Fruit fly (Drosophila melanogaster) whole organism, embryonic: ENCODE data around the gene CG42554.

Experiments used
- Antp ChIP-seq: fragments of 200-800 bp; sonication (Bioruptor generic); optimal IDR thresholded peaks from 3 replicates; lab custom pipeline; 2016; ENCODE audit warnings: missing biosample characterization, missing genetic modification characterization
- CG1024 ChIP-seq: fragments of 200-800 bp; sonication (Bioruptor generic); IDR thresholded peaks from 2 replicates; pipeline ENCODE4 v1.3.6; 2022; ENCODE audit warnings: missing biosample characterization, missing genetic modification characterization
- CG10543 ChIP-seq: fragments of 200-800 bp; sonication (Bioruptor generic); optimal IDR thresholded peaks from 3 replicates; lab custom pipeline; 2017; ENCODE audit warnings: missing biosample characterization, mild to moderate bottlenecking, missing genetic modification characterization, moderate library complexity
- CG12769 ChIP-seq: fragments of 200-800 bp; sonication (Bioruptor generic); optimal IDR thresholded peaks from 2 replicates; lab custom pipeline; 2019; ENCODE audit warnings: missing biosample characterization, mild to moderate bottlenecking, missing genetic modification characterization, moderate library complexity
- CG14860 ChIP-seq: fragments of 200-800 bp; sonication (Bioruptor generic); IDR thresholded peaks from 3 replicates; pipeline ENCODE4 v1.3.6; 2022; ENCODE audit warnings: missing biosample characterization, missing genetic modification characterization; ENCODE audit not compliant: partially characterized antibody
- CG15269 ChIP-seq: fragments of 200-800 bp; sonication (Bioruptor generic); optimal IDR thresholded peaks from 2 replicates; lab custom pipeline; 2018; ENCODE audit warnings: missing biosample characterization, mild to moderate bottlenecking, missing genetic modification characterization, moderate library complexity
- CG16815 ChIP-seq: fragments of 200-800 bp; sonication (Bioruptor generic); optimal IDR thresholded peaks from 3 replicates; lab custom pipeline; 2017; ENCODE audit warnings: missing biosample characterization, mild to moderate bottlenecking, missing genetic modification characterization
- CG17186 ChIP-seq: fragments of 200-800 bp; sonication (Bioruptor generic); optimal IDR thresholded peaks from 3 replicates; lab custom pipeline; 2017; ENCODE audit warnings: missing biosample characterization, missing genetic modification reagents, missing genetic modification characterization
- CG18619 ChIP-seq: fragments of 200-800 bp; sonication (Bioruptor generic); optimal IDR thresholded peaks from 3 replicates; lab custom pipeline; 2017; ENCODE audit warnings: missing biosample characterization, mild to moderate bottlenecking, missing genetic modification characterization
- CG2120 ChIP-seq: fragments of 200-800 bp; sonication (Bioruptor generic); optimal IDR thresholded peaks from 3 replicates; lab custom pipeline; 2016; ENCODE audit warnings: missing biosample characterization, missing genetic modification characterization
- CG30431 ChIP-seq: fragments of 200-800 bp; sonication (Bioruptor generic); optimal IDR thresholded peaks from 2 replicates; lab custom pipeline; 2017; ENCODE audit warnings: missing biosample characterization, missing genetic modification characterization
- CG31441 ChIP-seq: fragments of 200-800 bp; sonication (Bioruptor generic); IDR thresholded peaks from 2 replicates; pipeline ENCODE4 v1.3.6; 2022; ENCODE audit warnings: missing biosample characterization, missing genetic modification characterization
- CG3847 ChIP-seq: fragments of 200-800 bp; sonication (Bioruptor generic); IDR thresholded peaks from 2 replicates; pipeline ENCODE4 v1.3.6; 2022; ENCODE audit warnings: missing biosample characterization, missing genetic modification characterization
- CG6272 ChIP-seq: fragments of 200-800 bp; sonication (Bioruptor generic); IDR thresholded peaks from 2 replicates; pipeline ENCODE4 v1.3.6; 2022; ENCODE audit warnings: missing biosample characterization, missing genetic modification characterization
- CG7839 ChIP-seq: fragments of 200-800 bp; sonication (Bioruptor generic); optimal IDR thresholded peaks from 3 replicates; lab custom pipeline; 2018; ENCODE audit warnings: missing biosample characterization, mild to moderate bottlenecking, missing genetic modification characterization, moderate library complexity
- CG8478 ChIP-seq: fragments of >200 bp; optimal IDR thresholded peaks from 2 replicates; lab custom pipeline; 2018
- CG9876 ChIP-seq: fragments of 200-800 bp; sonication (Bioruptor generic); optimal IDR thresholded peaks from 2 replicates; lab custom pipeline; 2016; ENCODE audit warnings: missing biosample characterization, missing genetic modification characterization
- CrebB ChIP-seq: fragments of 200-800 bp; sonication (Bioruptor generic); optimal IDR thresholded peaks from 3 replicates; lab custom pipeline; 2018; ENCODE audit warnings: missing biosample characterization, mild to moderate bottlenecking, missing genetic modification characterization
- Dip3 ChIP-seq: fragments of 200-800 bp; sonication (Bioruptor generic); optimal IDR thresholded peaks from 3 replicates; lab custom pipeline; 2016; ENCODE audit warnings: missing biosample characterization, missing genetic modification characterization
- Doc3 ChIP-seq: fragments of 200-800 bp; sonication (Bioruptor generic); IDR thresholded peaks from 3 replicates; pipeline ENCODE4 v1.3.6; 2022; ENCODE audit warnings: missing biosample characterization, missing genetic modification characterization; ENCODE audit not compliant: partially characterized antibody
- E2f1 ChIP-seq: fragments of 200-800 bp; sonication (Bioruptor generic); IDR thresholded peaks from 2 replicates; pipeline ENCODE4 v1.3.6; 2022; ENCODE audit warnings: missing biosample characterization, missing genetic modification characterization
- Ets97D ChIP-seq: fragments of 200-800 bp; sonication (Bioruptor generic); optimal IDR thresholded peaks from 3 replicates; lab custom pipeline; 2016; ENCODE audit warnings: missing biosample characterization, missing genetic modification characterization
- Gsc ChIP-seq: fragments of 200-800 bp; sonication (Bioruptor generic); IDR thresholded peaks from 2 replicates; pipeline ENCODE4 v1.3.6; 2022; ENCODE audit warnings: missing biosample characterization, missing genetic modification characterization
- HLH4C ChIP-seq: fragments of 200-800 bp; sonication (Bioruptor generic); IDR thresholded peaks from 3 replicates; pipeline ENCODE4 v1.3.6; 2022; ENCODE audit warnings: missing biosample characterization, missing genetic modification characterization; ENCODE audit not compliant: partially characterized antibody
- HLH54F ChIP-seq: fragments of 200-800 bp; sonication (Bioruptor generic); optimal IDR thresholded peaks from 3 replicates; lab custom pipeline; 2016; ENCODE audit warnings: missing biosample characterization, missing genetic modification characterization
- Hey ChIP-seq: fragments of 200-800 bp; sonication (Bioruptor generic); optimal IDR thresholded peaks from 3 replicates; lab custom pipeline; 2018; ENCODE audit warnings: missing biosample characterization, mild to moderate bottlenecking, missing genetic modification characterization
- MBD-R2 ChIP-seq: fragments of 200-800 bp; sonication (Bioruptor generic); IDR thresholded peaks from 2 replicates; pipeline ENCODE4 v1.3.6; 2022; ENCODE audit warnings: missing biosample characterization, missing genetic modification characterization
- Mes4 ChIP-seq: fragments of 200-800 bp; sonication (Bioruptor generic); optimal IDR thresholded peaks from 2 replicates; lab custom pipeline; 2016; ENCODE audit warnings: missing biosample characterization, missing genetic modification characterization
- Optix ChIP-seq: fragments of 200-800 bp; sonication (Bioruptor generic); IDR thresholded peaks from 3 replicates; pipeline ENCODE4 v1.3.6; 2022; ENCODE audit warnings: missing biosample characterization, missing genetic modification characterization
- Scr ChIP-seq: fragments of 200-800 bp; sonication (Bioruptor generic); IDR thresholded peaks from 2 replicates; pipeline ENCODE4 v1.3.6; 2022; ENCODE audit warnings: missing biosample characterization, missing genetic modification characterization; ENCODE audit not compliant: partially characterized antibody
- ab ChIP-seq: fragments of 200-800 bp; sonication (Bioruptor generic); optimal IDR thresholded peaks from 2 replicates; lab custom pipeline; 2016; ENCODE audit warnings: missing biosample characterization, missing genetic modification characterization
- croc ChIP-seq: fragments of 200-800 bp; sonication (Bioruptor generic); conservative IDR thresholded peaks from 3 replicates; pipeline ENCODE4 v1.3.6; 2022; ENCODE audit warnings: missing biosample characterization, missing genetic modification characterization
- da ChIP-seq: fragments of 200-800 bp; sonication (Bioruptor generic); optimal IDR thresholded peaks from 2 replicates; lab custom pipeline; 2016; ENCODE audit warnings: missing biosample characterization, missing genetic modification characterization
- dimm ChIP-seq: fragments of 200-800 bp; sonication (Bioruptor generic); IDR thresholded peaks from 2 replicates; pipeline ENCODE4 v1.3.6; 2022; ENCODE audit warnings: missing biosample characterization, missing genetic modification characterization
- dm ChIP-seq: fragments of 200-800 bp; sonication (Bioruptor generic); optimal IDR thresholded peaks from 3 replicates; lab custom pipeline; 2016; ENCODE audit warnings: missing biosample characterization, missing genetic modification characterization
- gem ChIP-seq: fragments of 200-800 bp; sonication (Bioruptor generic); optimal IDR thresholded peaks from 2 replicates; lab custom pipeline; 2019; ENCODE audit warnings: missing biosample characterization, mild to moderate bottlenecking, missing genetic modification characterization, moderate library complexity
- grn ChIP-seq: fragments of 200-800 bp; sonication (Bioruptor generic); optimal IDR thresholded peaks from 3 replicates; lab custom pipeline; 2017; ENCODE audit warnings: missing biosample characterization, missing genetic modification characterization
- gsb-n ChIP-seq: fragments of 200-800 bp; sonication (Bioruptor generic); optimal IDR thresholded peaks from 3 replicates; lab custom pipeline; 2018; ENCODE audit warnings: missing biosample characterization, mild to moderate bottlenecking, missing genetic modification characterization
- her ChIP-seq: fragments of 200-800 bp; sonication (Bioruptor generic); optimal IDR thresholded peaks from 2 replicates; lab custom pipeline; 2016; ENCODE audit warnings: missing biosample characterization, missing genetic modification characterization
- kah ChIP-seq: fragments of 200-800 bp; sonication (Bioruptor generic); optimal IDR thresholded peaks from 2 replicates; lab custom pipeline; 2018; ENCODE audit warnings: missing biosample characterization, mild to moderate bottlenecking, missing genetic modification characterization
- lov ChIP-seq, 2 experiments: fragments of 200-800 bp in 1 of 2; fragments of >200 bp in 1 of 2; sonication (Bioruptor generic) in 1 of 2; IDR thresholded peaks in 1 of 2; optimal IDR thresholded peaks in 1 of 2; 2 replicates in 1 of 2; 3 replicates in 1 of 2; pipeline versions ENCODE4 v1.3.6 to Lab custom; 2017 to 2022; ENCODE audit warnings: missing biosample characterization in 1 of 2, missing genetic modification characterization in 1 of 2
- p53 ChIP-seq: fragments of 200-800 bp; sonication (Bioruptor generic); optimal IDR thresholded peaks from 2 replicates; lab custom pipeline; 2016; ENCODE audit warnings: missing biosample characterization, missing genetic modification characterization
- pfk ChIP-seq: fragments of 200-800 bp; sonication (Bioruptor generic); optimal IDR thresholded peaks from 2 replicates; lab custom pipeline; 2018; ENCODE audit warnings: missing biosample characterization, mild to moderate bottlenecking, missing genetic modification characterization, moderate library complexity
- prd ChIP-seq, 3 experiments: fragments of >200 bp in 2 of 3; fragments of 200-800 bp in 1 of 3; sonication (Bioruptor generic) in 1 of 3; optimal IDR thresholded peaks in 2 of 3; IDR thresholded peaks in 1 of 3; 2 replicates in 2 of 3; 3 replicates in 1 of 3; pipeline versions ENCODE4 v1.3.6 to Lab custom; 2017 to 2022; ENCODE audit warnings: missing biosample characterization in 1 of 3, missing genetic modification characterization in 1 of 3
- pzg ChIP-seq: fragments of 200-800 bp; sonication (Bioruptor generic); optimal IDR thresholded peaks from 3 replicates; lab custom pipeline; 2018; ENCODE audit warnings: missing biosample characterization, mild to moderate bottlenecking, missing genetic modification characterization, moderate library complexity
- salm ChIP-seq: fragments of 200-800 bp; sonication (Bioruptor generic); optimal IDR thresholded peaks from 2 replicates; lab custom pipeline; 2018; ENCODE audit warnings: missing biosample characterization, mild to moderate bottlenecking, missing genetic modification characterization
- shn ChIP-seq: fragments of 200-800 bp; sonication (Bioruptor generic); optimal IDR thresholded peaks from 3 replicates; lab custom pipeline; 2016; ENCODE audit warnings: missing biosample characterization, missing genetic modification characterization
- tgo ChIP-seq: fragments of 200-800 bp; sonication (Bioruptor generic); IDR thresholded peaks from 3 replicates; pipeline ENCODE4 v1.3.6; 2022; ENCODE audit warnings: missing biosample characterization, missing genetic modification characterization
- ttk ChIP-seq: fragments of 200-800 bp; sonication (Bioruptor generic); IDR thresholded peaks from 2 replicates; pipeline ENCODE4 v2.1.2; 2022; ENCODE audit warnings: missing biosample characterization, missing genetic modification characterization

CG42554 gene

DNA sequence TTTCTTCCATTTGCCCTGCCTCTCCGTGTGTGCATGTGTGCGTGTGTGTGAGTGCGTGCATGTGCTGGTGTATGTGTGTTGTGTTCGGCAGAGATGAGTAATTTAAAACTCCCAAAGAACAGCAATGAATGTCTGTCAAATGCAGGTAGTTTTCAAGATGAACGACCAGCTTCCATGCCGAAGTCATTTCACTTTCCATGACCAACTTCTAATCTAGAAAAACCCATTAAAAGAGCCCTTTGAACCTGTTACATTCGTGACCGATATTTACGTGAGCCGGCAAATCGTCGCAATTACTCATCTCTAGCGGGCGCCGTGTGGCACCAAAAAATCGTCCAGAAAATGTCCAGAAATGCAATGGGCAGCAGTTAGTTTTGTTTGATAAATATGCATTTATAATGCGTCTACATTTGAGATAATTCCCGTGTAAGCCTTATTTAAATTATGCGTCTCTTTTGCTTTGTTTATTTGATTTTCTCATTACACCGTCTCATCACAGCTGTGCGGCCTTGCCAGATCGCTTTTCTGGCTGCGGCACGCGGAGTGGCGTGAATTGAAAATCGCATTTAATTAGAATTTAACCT, 37.0 kb downstream of the CG42554 start (continued):
- TF ChIP-seq pzg (GFP tag; lab: Kevin White, UChicago) (peak; percentile 30), CrebB (tag; lab: Kevin White, UChicago) (no peak), gem (tag; lab: Kevin White, UChicago) (peak; percentile 45), Hey (tag; lab: Kevin White, UChicago) (no peak), her (peak; percentile 86), CG2120 (GFP tag; lab: Kevin White, UChicago) (peak; percentile 67), E2f1 (GFP tag; lab: Robert Waterston, UW) (0 out of 2 replicates have a peak, but pooled peaks have one; percentile 17), croc (GFP tag; lab: Robert Waterston, UW) (no peak), MBD-R2 (GFP tag; lab: Robert Waterston, UW) (peak; percentile 56), dm (GFP tag; lab: Kevin White, UChicago) (peak; percentile 82), CG10543 (GFP tag; lab: Kevin White, UChicago) (peak; percentile 26), p53 (GFP tag; lab: Kevin White, UChicago) (no peak), CG7839 (tag; lab: Kevin White, UChicago) (peak; percentile 9), Optix (peak; percentile 54; the same call in 1 of the 3 replicates), kah (GFP tag; lab: Kevin White, UChicago) (no peak), da (GFP tag; lab: Kevin White, UChicago) (peak; percentile 24), CG1024 (GFP tag; lab: Robert Waterston, UW) (no peak), Gsc (GFP tag; lab: Robert Waterston, UW) (no peak), CG14860 (GFP tag; lab: Robert Waterston, UW) (peak; percentile 80; the same call in 2 of the 3 replicates), CG15269 (tag; lab: Kevin White, UChicago) (peak; percentile 18), gsb-n (peak; percentile 10), HLH54F (peak; percentile 51), CG6272 (GFP tag; lab: Robert Waterston, UW) (peak; percentile 57), dimm (no peak), Ets97D (GFP tag; lab: Kevin White, UChicago) (peak; percentile 32), ttk (no peak), CG17186 (peak; percentile 59), grn (GFP tag; lab: Kevin White, UChicago) (no peak), HLH4C (GFP tag; lab: Robert Waterston, UW) (peak; percentile 75), CG31441 (GFP tag; lab: Robert Waterston, UW) (peak; percentile 9; the same call in 1 of the 2 replicates), tgo (0 out of 3 replicates have a peak, but pooled peaks have one; percentile 17), Mes4 (GFP tag; lab: Kevin White, UChicago) (peak; percentile 19), CG3847 (GFP tag; lab: Robert Waterston, UW) (peak; percentile 66), CG9876 (GFP tag; lab: Kevin White, UChicago) (peak; percentile 67), CG30431 (GFP tag; lab: Kevin White, UChicago) (no peak), ab (GFP tag; lab: Kevin White, UChicago) (no peak), CG8478 (peak; percentile 85), Doc3 (peak; percentile 77; the same call in 2 of the 3 replicates), CG18619 (GFP tag; lab: Kevin White, UChicago) (no peak), Scr (peak; percentile 85), CG12769 (peak; percentile 27), prd (optimal IDR thresholded peaks at IDR 0.05; lab: Kevin White, UChicago) (no peak), prd (GFP tag; IDR thresholded peaks at IDR 0.05; lab: Robert Waterston, UW) (peak; percentile 69), lov (optimal IDR thresholded peaks at IDR 0.05; lab: Kevin White, UChicago) (no peak), lov (GFP tag; IDR thresholded peaks at IDR 0.05; lab: Robert Waterston, UW) (no peak), CG16815 (GFP tag; lab: Kevin White, UChicago) (no peak), Antp (peak; percentile 65), salm (no peak), shn (peak; percentile 63), pfk (no peak), Dip3 (GFP tag; lab: Kevin White, UChicago) (peak; percentile 18)
